Worm (Caenorhabditis elegans): ENCODE data around the gene sur-7.

DNA sequence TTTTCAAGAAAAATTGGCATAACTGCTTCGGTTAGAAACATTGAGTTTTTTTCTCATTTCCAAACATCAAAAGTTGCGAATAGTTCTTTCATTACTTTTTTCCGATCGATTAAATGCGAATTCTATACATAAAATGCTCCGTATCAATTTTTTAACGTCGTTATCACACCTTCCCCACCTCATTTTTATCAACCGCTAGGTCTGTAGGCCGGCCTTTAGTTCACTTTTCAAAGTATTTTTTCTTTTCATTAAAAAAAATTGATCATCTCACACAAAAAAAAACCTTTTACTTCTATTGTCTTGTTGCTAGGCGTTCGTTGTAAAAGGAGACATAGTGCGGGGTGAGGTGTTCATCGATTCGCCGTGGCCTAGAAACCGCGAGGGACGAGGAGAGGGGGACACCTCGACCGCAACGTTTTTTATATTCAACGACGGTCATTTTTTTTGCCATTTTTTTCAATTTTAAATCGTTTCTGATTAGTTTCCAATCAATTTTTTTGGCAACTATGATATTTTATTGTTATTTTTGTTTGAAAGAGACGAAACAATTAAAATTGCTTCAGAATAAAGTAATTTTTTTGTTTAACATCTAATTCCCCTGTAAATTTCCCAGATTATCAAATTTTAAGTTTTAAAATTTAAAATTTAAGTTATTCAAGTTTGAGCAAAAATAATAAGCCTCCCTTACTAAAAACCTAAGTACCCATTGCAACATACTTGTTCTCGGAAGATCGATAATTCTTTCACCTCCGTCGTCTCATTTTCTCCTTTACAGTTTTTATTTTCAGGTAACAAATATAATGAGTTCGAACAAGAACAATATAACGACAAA is at the start of gene sur-7:
- TF ChIP-seq hlh-6 (tag; optimal IDR thresholded peaks at IDR 0.05) (no peak), gmeb-2 (tag; optimal IDR thresholded peaks at IDR 0.05) (no peak), nfya-1 (tag; optimal IDR thresholded peaks at IDR 0.05) (no peak), unc-42 (tag; optimal IDR thresholded peaks at IDR 0.05) (no peak), pha-4 (tag; optimal IDR thresholded peaks at IDR 0.05) (no peak), unc-55 (GFP tag; optimal IDR thresholded peaks at IDR 0.05) (no peak), F13H6.1 (tag; optimal IDR thresholded peaks at IDR 0.05) (no peak)

All from whole organism, late embryonic.